Worm (Caenorhabditis elegans) whole organism, L4 larva: ENCODE results near the gene C45H4.21.

Source experiments
- D1046.2 ChIP-seq: fragments of 200-800 bp; sonication (Bioruptor generic); IDR thresholded peaks from 2 replicates; pipeline ENCODE4 v1.3.6; 2022; ENCODE audit warnings: missing genetic modification characterization, missing compliant biosample characterization
- F44E2.7 ChIP-seq: fragments of 200-800 bp; sonication (Bioruptor generic); IDR thresholded peaks from 2 replicates; pipeline ENCODE4 v2.1.2; 2022; ENCODE audit warnings: missing genetic modification characterization, missing compliant biosample characterization
- T26A8.4 ChIP-seq: fragments of 200-800 bp; sonication (Bioruptor generic); IDR thresholded peaks from 2 replicates; pipeline ENCODE4 v1.3.6; 2022; ENCODE audit warnings: missing genetic modification characterization, missing compliant biosample characterization
- Y48G9A.11 ChIP-seq: fragments of 200-800 bp; sonication (Bioruptor generic); IDR thresholded peaks from 2 replicates; pipeline ENCODE4 v1.3.6; 2022; ENCODE audit warnings: missing genetic modification reagents, missing genetic modification characterization, missing compliant biosample characterization
- ZK337.2 ChIP-seq: fragments of 200-800 bp; sonication (Bioruptor generic); IDR thresholded peaks from 2 replicates; pipeline ENCODE4 v1.3.6; 2022; ENCODE audit warnings: missing genetic modification reagents, missing genetic modification characterization, missing compliant biosample characterization
- aha-1 ChIP-seq: fragments of 150-350 bp; peaks from one replicate; lab custom pipeline; 2014; ENCODE audit warnings: missing biosample characterization, missing genetic modification characterization
- ceh-28 ChIP-seq: fragments of 150-350 bp; optimal IDR thresholded peaks from 2 replicates; lab custom pipeline; 2014; ENCODE audit warnings: missing biosample characterization, missing genetic modification reagents, missing genetic modification characterization
- ceh-32 ChIP-seq: sonication (generic microtip); optimal IDR thresholded peaks from 2 replicates; lab custom pipeline; 2016; ENCODE audit warnings: mild to moderate bottlenecking, missing genetic modification characterization, missing compliant biosample characterization; ENCODE audit not compliant: poor library complexity
- daf-16 ChIP-seq, 3 experiments: sonication (generic microtip); optimal IDR thresholded peaks; 2 replicates each; lab custom pipeline; 2016 to 2017; ENCODE audit warnings: missing genetic modification characterization in 3 of 3, missing genetic modification reagents in 3 of 3, mild to moderate bottlenecking in 2 of 3, missing compliant biosample characterization in 2 of 3, missing biosample characterization in 1 of 3, moderate library complexity in 1 of 3
- dmd-6 ChIP-seq: fragments of 200-800 bp; sonication (Bioruptor generic); IDR thresholded peaks from 2 replicates; pipeline ENCODE4 v1.3.6; 2022; ENCODE audit warnings: missing genetic modification reagents, missing genetic modification characterization, missing compliant biosample characterization
- dpl-1 ChIP-seq: fragments of 150-350 bp; optimal IDR thresholded peaks from 2 replicates; lab custom pipeline; 2014; ENCODE audit warnings: missing biosample characterization, missing genetic modification reagents, missing genetic modification characterization
- dve-1 ChIP-seq: sonication (generic microtip); optimal IDR thresholded peaks from 2 replicates; lab custom pipeline; 2017; ENCODE audit warnings: antibody characterized with exemption, mild to moderate bottlenecking, missing genetic modification characterization, missing compliant biosample characterization; ENCODE audit not compliant: insufficient read depth
- gei-8 ChIP-seq: fragments of 200-800 bp; sonication (Bioruptor generic); optimal IDR thresholded peaks from 2 replicates; lab custom pipeline; 2018; ENCODE audit warnings: mild to moderate bottlenecking, missing genetic modification characterization, missing compliant biosample characterization
- hif-1 ChIP-seq, 2 experiments: sonication (generic microtip); optimal IDR thresholded peaks; 2 replicates each; lab custom pipeline; 2016 to 2017; ENCODE audit warnings: missing compliant biosample characterization in 2 of 2, missing genetic modification characterization in 2 of 2, missing genetic modification reagents in 2 of 2, missing genotype in 2 of 2, mild to moderate bottlenecking in 1 of 2
- hlh-11 ChIP-seq: fragments of 200-800 bp; sonication (Bioruptor generic); optimal IDR thresholded peaks from 2 replicates; lab custom pipeline; 2018; ENCODE audit warnings: mild to moderate bottlenecking, missing genetic modification characterization, missing compliant biosample characterization
- jun-1 ChIP-seq: fragments of 150-350 bp; optimal IDR thresholded peaks from 2 replicates; lab custom pipeline; 2014; ENCODE audit warnings: missing biosample characterization, missing genetic modification reagents, missing genetic modification characterization
- lin-13 ChIP-seq: fragments of 150-350 bp; optimal IDR thresholded peaks from 2 replicates; lab custom pipeline; 2014; ENCODE audit warnings: missing biosample characterization, missing genetic modification reagents, missing genetic modification characterization
- lin-15B ChIP-seq: fragments of 150-350 bp; sonication (generic microtip); optimal IDR thresholded peaks from 3 replicates; lab custom pipeline; 2014; ENCODE audit warnings: missing biosample characterization, missing genetic modification characterization
- lir-3 ChIP-seq: sonication (generic microtip); optimal IDR thresholded peaks from 2 replicates; lab custom pipeline; 2016; ENCODE audit warnings: mild to moderate bottlenecking, missing genetic modification characterization, missing compliant biosample characterization
- lsy-2 ChIP-seq, 2 experiments: fragments of 150-350 bp in 1 of 2; sonication (generic microtip) in 1 of 2; optimal IDR thresholded peaks; 2 replicates each; lab custom pipeline; 2014 to 2017; ENCODE audit warnings: missing biosample characterization in 2 of 2, missing genetic modification characterization in 2 of 2
- mdl-1 ChIP-seq, 2 experiments: fragments of 150-350 bp in 1 of 2; sonication (generic microtip) in 1 of 2; optimal IDR thresholded peaks; 2 replicates each; lab custom pipeline; 2014 to 2017; ENCODE audit warnings: missing biosample characterization in 2 of 2, missing genetic modification characterization in 2 of 2
- mep-1 ChIP-seq: fragments of 150-350 bp; sonication (generic microtip); optimal IDR thresholded peaks from 3 replicates; lab custom pipeline; 2014; ENCODE audit warnings: missing biosample characterization, missing genetic modification characterization
- mes-2 ChIP-seq: sonication (generic microtip); optimal IDR thresholded peaks from 2 replicates; lab custom pipeline; 2016; ENCODE audit warnings: missing genotype, mild to moderate bottlenecking, missing genetic modification characterization, missing compliant biosample characterization; ENCODE audit not compliant: poor library complexity, severe bottlenecking
- mxl-2 ChIP-seq: fragments of 200-800 bp; sonication (Bioruptor generic); conservative IDR thresholded peaks from 2 replicates; pipeline ENCODE4 v1.3.6; 2022; ENCODE audit warnings: missing genetic modification reagents, missing genetic modification characterization, missing compliant biosample characterization
- nhr-25 ChIP-seq: sonication (generic microtip); optimal IDR thresholded peaks from 2 replicates; lab custom pipeline; 2017; ENCODE audit warnings: missing genetic modification characterization, mild to moderate bottlenecking, missing compliant biosample characterization, antibody characterized with exemption, moderate library complexity, borderline replicate concordance; ENCODE audit not compliant: insufficient read depth
- nhr-28 ChIP-seq: fragments of 150-350 bp; optimal IDR thresholded peaks from 2 replicates; lab custom pipeline; 2014; ENCODE audit warnings: missing biosample characterization, missing genetic modification characterization
- nhr-41 ChIP-seq: fragments of 200-800 bp; sonication (Bioruptor generic); IDR thresholded peaks from 2 replicates; pipeline ENCODE4 v1.3.6; 2022; ENCODE audit warnings: missing genetic modification reagents, missing genetic modification characterization, missing compliant biosample characterization
- php-3 ChIP-seq: fragments of 200-800 bp; sonication (Bioruptor generic); IDR thresholded peaks from 2 replicates; pipeline ENCODE4 v1.3.6; 2022; ENCODE audit warnings: missing genetic modification reagents, missing genetic modification characterization, missing compliant biosample characterization
- rbr-2 ChIP-seq: sonication (generic microtip); optimal IDR thresholded peaks from 2 replicates; lab custom pipeline; 2016; ENCODE audit warnings: missing genotype, missing genetic modification characterization, missing compliant biosample characterization
- snpc-1.2 ChIP-seq: fragments of 200-800 bp; sonication (Bioruptor generic); IDR thresholded peaks from 2 replicates; pipeline ENCODE4 v1.3.6; 2022; ENCODE audit warnings: missing genetic modification reagents, missing genetic modification characterization, missing compliant biosample characterization
- snpc-4 ChIP-seq: fragments of 150-350 bp; optimal IDR thresholded peaks from 2 replicates; lab custom pipeline; 2014; ENCODE audit warnings: missing biosample characterization, missing genetic modification characterization
- tra-1 ChIP-seq: fragments of 200-800 bp; sonication (Bioruptor generic); IDR thresholded peaks from 2 replicates; pipeline ENCODE4 v1.3.6; 2022; ENCODE audit warnings: missing genetic modification reagents, missing genetic modification characterization, missing compliant biosample characterization
- vab-7 ChIP-seq: fragments of 200-800 bp; sonication (Bioruptor generic); IDR thresholded peaks from 2 replicates; pipeline ENCODE4 v1.3.6; 2022; ENCODE audit warnings: missing genetic modification reagents, missing genetic modification characterization, missing compliant biosample characterization
- zip-2 ChIP-seq: fragments of 150-350 bp; optimal IDR thresholded peaks from 2 replicates; lab custom pipeline; 2014; ENCODE audit warnings: missing biosample characterization, missing genetic modification characterization

The C45H4.21 gene

DNA sequence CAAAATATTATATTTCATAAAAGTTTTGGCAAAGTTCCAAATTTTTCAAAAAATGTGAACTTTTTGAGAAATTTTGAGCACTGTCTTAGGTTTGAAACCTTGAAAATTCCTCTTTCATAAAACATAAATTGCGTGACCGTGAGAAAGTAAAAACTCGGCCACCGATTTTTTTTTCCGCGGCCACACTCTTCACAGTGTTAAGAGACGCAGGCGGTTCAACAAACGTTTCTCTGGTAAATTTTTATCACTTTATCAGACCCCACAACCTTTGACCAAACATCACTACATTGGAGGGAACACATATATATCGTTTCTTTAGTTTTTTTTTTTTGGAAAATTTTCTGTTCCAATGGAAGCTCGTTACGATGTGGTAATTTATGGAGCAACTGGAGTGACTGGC is 26.8 kb downstream of the C45H4.21 start, which contains the start of gene F22F7.2:
Gene F22F7.2 (plus strand): TSS at position 266 of the 400 bp plus-strand sequence.
- TF ChIP-seq php-3 (GFP tag; lab: Robert Waterston, UW) (peak; percentile 27; the same call in 1 of the 2 replicates), dmd-6 (GFP tag; lab: Robert Waterston, UW) (peak; percentile 32), mes-2 (tag; lab: Kevin White, UChicago) (peak; percentile 63), dve-1 (tag; lab: Kevin White, UChicago) (peak; percentile 43), nhr-41 (GFP tag; lab: Robert Waterston, UW) (0 out of 2 replicates have a peak, but pooled peaks have one; percentile 17), mdl-1 (tag; optimal IDR thresholded peaks at IDR 0.05; lab: Kevin White, UChicago) (no peak), ceh-32 (tag; lab: Kevin White, UChicago) (no peak), tra-1 (GFP tag; lab: Robert Waterston, UW) (peak; percentile 53; the same call in 1 of the 2 replicates), hlh-11 (tag; lab: Kevin White, UChicago) (peak; percentile 26), snpc-4 (tag; lab: Kevin White, UChicago) (no peak), nhr-28 (tag; lab: Kevin White, UChicago) (peak; percentile 39), lin-15B (no peak), ceh-28 (tag; lab: Kevin White, UChicago) (no peak)

DNA sequence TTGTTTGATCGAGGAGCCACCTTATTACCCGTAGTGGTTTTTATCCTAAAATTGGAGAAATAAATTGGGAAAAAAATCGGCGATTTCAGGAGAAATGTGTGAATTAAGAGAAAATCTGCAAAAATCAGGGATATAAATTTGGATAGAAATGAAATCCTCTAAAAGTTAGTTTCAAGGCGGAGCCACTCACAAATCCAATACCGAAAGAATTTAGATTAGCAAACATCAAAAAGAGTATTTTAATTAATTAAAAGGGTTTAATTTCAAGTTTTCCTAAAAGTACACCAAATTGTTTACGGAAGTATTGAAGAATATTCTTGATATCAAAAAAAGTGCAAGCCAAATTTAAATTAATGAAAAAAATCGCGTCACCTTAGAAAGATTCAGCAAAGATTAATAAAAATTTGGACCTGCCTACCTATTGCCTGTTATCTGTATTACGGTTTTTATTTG is 27.4 kb downstream of the C45H4.21 start, which contains the start of gene F22F7.8:
Gene F22F7.8 (minus strand): TSS at position 51 of the 453 bp plus-strand sequence.
- no peak for TF ChIP-seq gei-8
- no peak for TF ChIP-seq lir-3
- peak; percentile 91 for TF ChIP-seq aha-1 (tag; lab: Kevin White, UChicago)
- no peak for TF ChIP-seq Y48G9A.11
- TF ChIP-seq, all 104 proteins: peak for 1

DNA sequence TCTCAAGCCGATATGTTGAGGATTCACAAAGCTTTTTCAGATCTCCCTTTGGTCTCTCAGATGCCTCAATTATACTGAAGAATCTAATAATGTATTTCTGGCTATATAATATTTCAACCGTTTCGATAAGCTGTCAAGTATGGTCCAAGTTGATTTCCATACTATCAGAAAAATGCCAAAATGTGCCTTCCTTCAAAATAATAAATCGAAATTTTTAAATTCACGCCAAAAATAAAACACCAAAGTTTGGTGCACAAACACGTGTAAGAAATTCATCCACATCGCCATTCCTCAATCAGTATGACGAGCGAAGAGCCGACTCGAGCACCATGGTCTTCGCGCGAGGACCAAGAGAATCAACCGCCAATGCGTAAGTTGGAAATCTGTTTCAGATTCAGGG is 29.8 kb downstream of the C45H4.21 start, which contains the start of gene F22F7.11:
Gene F22F7.11 (plus strand): TSS at position 301 of the 400 bp plus-strand sequence.
- TF ChIP-seq jun-1 (tag; lab: Kevin White, UChicago): no peak
- TF ChIP-seq lin-13 (GFP tag; lab: Kevin White, UChicago): no peak
- no peak for TF ChIP-seq aha-1 (tag; lab: Kevin White, UChicago)
- no peak for TF ChIP-seq dpl-1 (GFP tag; lab: Kevin White, UChicago)
- TF ChIP-seq zip-2: no peak
- TF ChIP-seq tra-1 (GFP tag; lab: Robert Waterston, UW): no peak
- TF ChIP-seq ZK337.2 (GFP tag; lab: Robert Waterston, UW): no peak
- TF ChIP-seq snpc-1.2 (GFP tag; lab: Robert Waterston, UW): no peak
- TF ChIP-seq F44E2.7 (GFP tag; lab: Robert Waterston, UW): no peak
- TF ChIP-seq D1046.2 (GFP tag; lab: Robert Waterston, UW): no peak
- no peak for TF ChIP-seq hif-1 (tag; optimal IDR thresholded peaks at IDR 0.05; lab: Kevin White, UChicago)
- no peak for TF ChIP-seq rbr-2
- TF ChIP-seq dmd-6 (GFP tag; lab: Robert Waterston, UW): no peak
- TF ChIP-seq Y48G9A.11: no peak
- TF ChIP-seq, all 104 proteins: peak for 0

DNA sequence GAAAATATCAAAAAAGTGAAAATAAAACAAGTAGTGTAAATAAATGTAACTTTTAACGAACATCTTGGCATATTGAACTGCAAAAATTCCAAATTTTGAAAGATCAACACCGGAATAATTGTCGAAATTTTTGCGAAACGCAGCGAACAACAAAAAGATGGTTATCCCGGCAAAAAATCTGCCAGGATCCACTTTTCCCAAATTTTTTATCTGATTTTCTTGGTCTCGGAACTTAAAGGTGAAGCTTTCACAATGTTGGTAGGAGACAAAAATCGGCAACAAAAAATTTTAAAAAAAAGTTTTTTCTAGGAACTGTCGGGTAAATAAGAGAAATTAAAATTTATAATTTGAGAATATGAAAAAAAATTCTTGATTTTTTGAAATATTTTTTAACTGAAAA is 30.8 kb downstream of the C45H4.21 start, which contains the start of gene bgnt-1.2:
Gene bgnt-1.2 (minus strand): TSS at position 101 of the 400 bp plus-strand sequence.
- TF ChIP-seq lsy-2 (tag; optimal IDR thresholded peaks at IDR 0.05; lab: Kevin White, UChicago): no peak
- no peak for TF ChIP-seq daf-16 (GFP tag; optimal IDR thresholded peaks at IDR 0.05; lab: Kevin White, UChicago)
- no peak for TF ChIP-seq daf-16 (tag; optimal IDR thresholded peaks at IDR 0.05; lab: Kevin White, UChicago)
- no peak for TF ChIP-seq T26A8.4 (GFP tag; lab: Robert Waterston, UW)
- TF ChIP-seq nhr-25 (tag; lab: Kevin White, UChicago): no peak
- no peak for TF ChIP-seq mxl-2
- TF ChIP-seq vab-7: no peak
- TF ChIP-seq mep-1: no peak
- no peak for TF ChIP-seq hif-1 (tag; optimal IDR thresholded peaks at IDR 0.05; lab: Kevin White, UChicago)
